Fruit fly (Drosophila melanogaster) whole organism, embryonic: ENCODE data around the gene dsx-c73A.

Source experiments
- Atf3 ChIP-seq: fragments of 200-800 bp; sonication (Bioruptor generic); optimal IDR thresholded peaks from 3 replicates; lab custom pipeline; 2016; ENCODE audit warnings: missing biosample characterization, missing genetic modification characterization
- C15 ChIP-seq: fragments of 200-800 bp; sonication (Bioruptor generic); IDR thresholded peaks from 3 replicates; pipeline ENCODE4 v1.3.6; 2022; ENCODE audit warnings: missing biosample characterization, missing genetic modification characterization
- CG1024 ChIP-seq: fragments of 200-800 bp; sonication (Bioruptor generic); IDR thresholded peaks from 2 replicates; pipeline ENCODE4 v1.3.6; 2022; ENCODE audit warnings: missing biosample characterization, missing genetic modification characterization
- CG11247 ChIP-seq: fragments of 200-800 bp; sonication (Bioruptor generic); IDR thresholded peaks from 2 replicates; pipeline ENCODE4 v1.3.6; 2022; ENCODE audit warnings: missing biosample characterization, missing genetic modification characterization
- CG11398 ChIP-seq: fragments of 200-800 bp; sonication (Bioruptor generic); optimal IDR thresholded peaks from 2 replicates; lab custom pipeline; 2016; ENCODE audit warnings: missing biosample characterization, missing genetic modification characterization
- CG11560 ChIP-seq: fragments of 200-800 bp; sonication (Bioruptor generic); IDR thresholded peaks from 3 replicates; pipeline ENCODE4 v1.3.6; 2022; ENCODE audit warnings: missing biosample characterization, missing genetic modification characterization
- CG11723 ChIP-seq: fragments of 200-800 bp; sonication (Bioruptor generic); optimal IDR thresholded peaks from 2 replicates; lab custom pipeline; 2017; ENCODE audit warnings: missing biosample characterization, mild to moderate bottlenecking, missing genetic modification characterization
- CG12299 ChIP-seq: fragments of 200-800 bp; sonication (Bioruptor generic); optimal IDR thresholded peaks from 2 replicates; lab custom pipeline; 2018; ENCODE audit warnings: missing biosample characterization, mild to moderate bottlenecking, missing genetic modification characterization
- CG13123 ChIP-seq: fragments of 200-800 bp; sonication (Bioruptor generic); optimal IDR thresholded peaks from 2 replicates; lab custom pipeline; 2016; ENCODE audit warnings: missing biosample characterization, missing genetic modification characterization
- CG13287 ChIP-seq: fragments of 200-800 bp; sonication (Bioruptor generic); IDR thresholded peaks from 2 replicates; pipeline ENCODE4 v1.3.6; 2022; ENCODE audit warnings: missing biosample characterization, missing genetic modification characterization; ENCODE audit not compliant: partially characterized antibody
- CG13775 ChIP-seq: fragments of 200-800 bp; sonication (Bioruptor generic); optimal IDR thresholded peaks from 3 replicates; lab custom pipeline; 2017; ENCODE audit warnings: missing biosample characterization, mild to moderate bottlenecking, missing genetic modification characterization
- CG14965 ChIP-seq: fragments of 200-800 bp; sonication (Bioruptor generic); optimal IDR thresholded peaks from 2 replicates; lab custom pipeline; 2016; ENCODE audit warnings: missing biosample characterization, missing genetic modification characterization, borderline replicate concordance
- CG15011 ChIP-seq: fragments of 200-800 bp; sonication (Bioruptor generic); optimal IDR thresholded peaks from 3 replicates; lab custom pipeline; 2018; ENCODE audit warnings: missing biosample characterization, mild to moderate bottlenecking, missing genetic modification characterization
- CG1647 ChIP-seq: fragments of 200-800 bp; sonication (Bioruptor generic); optimal IDR thresholded peaks from 3 replicates; lab custom pipeline; 2016; ENCODE audit warnings: missing biosample characterization, missing genetic modification characterization
- CG16779 ChIP-seq: fragments of 200-800 bp; sonication (Bioruptor generic); IDR thresholded peaks from 2 replicates; pipeline ENCODE4 v1.3.6; 2022; ENCODE audit warnings: missing biosample characterization, missing genetic modification characterization
- CG17186 ChIP-seq: fragments of 200-800 bp; sonication (Bioruptor generic); optimal IDR thresholded peaks from 3 replicates; lab custom pipeline; 2017; ENCODE audit warnings: missing biosample characterization, missing genetic modification reagents, missing genetic modification characterization
- CG17361 ChIP-seq: fragments of 200-800 bp; sonication (Bioruptor generic); IDR thresholded peaks from 3 replicates; pipeline ENCODE4 v1.3.6; 2022; ENCODE audit warnings: missing biosample characterization, missing genetic modification characterization
- CG17912 ChIP-seq: fragments of 200-800 bp; sonication (Bioruptor generic); optimal IDR thresholded peaks from 2 replicates; lab custom pipeline; 2018; ENCODE audit warnings: missing biosample characterization, mild to moderate bottlenecking, missing genetic modification characterization
- CG1792 ChIP-seq: fragments of 200-800 bp; sonication (Bioruptor generic); optimal IDR thresholded peaks from 2 replicates; lab custom pipeline; 2016; ENCODE audit warnings: missing biosample characterization, missing genetic modification characterization
- CG31365 ChIP-seq: fragments of 200-800 bp; sonication (Bioruptor generic); optimal IDR thresholded peaks from 2 replicates; lab custom pipeline; 2018; ENCODE audit warnings: missing biosample characterization, mild to moderate bottlenecking, missing genetic modification characterization
- CG5180 ChIP-seq: fragments of 200-800 bp; sonication (Bioruptor generic); optimal IDR thresholded peaks from 3 replicates; lab custom pipeline; 2017; ENCODE audit warnings: missing biosample characterization, missing genetic modification characterization, mild to moderate bottlenecking, moderate library complexity, missing genetic modification reagents
- CG6254 ChIP-seq: fragments of 200-800 bp; sonication (Bioruptor generic); optimal IDR thresholded peaks from 3 replicates; lab custom pipeline; 2017; ENCODE audit warnings: mild to moderate bottlenecking, missing biosample characterization, missing genetic modification reagents, missing genetic modification characterization
- CG6272 ChIP-seq: fragments of 200-800 bp; sonication (Bioruptor generic); IDR thresholded peaks from 2 replicates; pipeline ENCODE4 v1.3.6; 2022; ENCODE audit warnings: missing biosample characterization, missing genetic modification characterization
- CG6791 ChIP-seq: fragments of 200-800 bp; sonication (Bioruptor generic); IDR thresholded peaks from 3 replicates; pipeline ENCODE4 v1.3.6; 2022; ENCODE audit warnings: missing biosample characterization, missing genetic modification characterization; ENCODE audit not compliant: partially characterized antibody
- D ChIP-seq, 2 experiments: fragments of 200-800 bp in 1 of 2; fragments of >200 bp in 1 of 2; sonication (Bioruptor generic) in 1 of 2; optimal IDR thresholded peaks; 2 replicates in 1 of 2; 3 replicates in 1 of 2; lab custom pipeline; 2017; ENCODE audit warnings: mild to moderate bottlenecking in 1 of 2, missing biosample characterization in 1 of 2, missing genetic modification characterization in 1 of 2, missing genetic modification reagents in 1 of 2
- Doc3 ChIP-seq: fragments of 200-800 bp; sonication (Bioruptor generic); IDR thresholded peaks from 3 replicates; pipeline ENCODE4 v1.3.6; 2022; ENCODE audit warnings: missing biosample characterization, missing genetic modification characterization; ENCODE audit not compliant: partially characterized antibody
- Dref ChIP-seq: fragments of 200-800 bp; sonication (Bioruptor generic); IDR thresholded peaks from 2 replicates; pipeline ENCODE4 v1.3.6; 2022; ENCODE audit warnings: missing biosample characterization, missing genetic modification characterization
- Fer1 ChIP-seq: fragments of 200-800 bp; sonication (Bioruptor generic); optimal IDR thresholded peaks from 2 replicates; lab custom pipeline; 2017; ENCODE audit warnings: missing biosample characterization, mild to moderate bottlenecking, missing genetic modification characterization
- Fer3 ChIP-seq: fragments of 200-800 bp; sonication (Bioruptor generic); optimal IDR thresholded peaks from 2 replicates; lab custom pipeline; 2018; ENCODE audit warnings: missing biosample characterization, mild to moderate bottlenecking, missing genetic modification characterization, moderate library complexity
- GATAe ChIP-seq: fragments of 200-800 bp; sonication (Bioruptor generic); conservative IDR thresholded peaks from 2 replicates; pipeline ENCODE4 v1.3.6; 2022; ENCODE audit warnings: missing biosample characterization, missing genetic modification characterization
- Hmx ChIP-seq: fragments of 200-800 bp; sonication (Bioruptor generic); optimal IDR thresholded peaks from 2 replicates; lab custom pipeline; 2016; ENCODE audit warnings: missing biosample characterization, missing genetic modification characterization
- Lpt ChIP-seq: fragments of >200 bp; optimal IDR thresholded peaks from 2 replicates; lab custom pipeline; 2018; ENCODE audit warnings: missing biosample characterization, missing genetic modification characterization
- Ravus ChIP-seq: fragments of 200-800 bp; sonication (Bioruptor generic); IDR thresholded peaks from 2 replicates; pipeline ENCODE4 v1.3.6; 2022; ENCODE audit warnings: missing biosample characterization, missing genetic modification characterization
- Rfx ChIP-seq: fragments of 200-800 bp; sonication (Bioruptor generic); IDR thresholded peaks from 2 replicates; pipeline ENCODE4 v1.3.6; 2022; ENCODE audit warnings: missing biosample characterization, missing genetic modification characterization
- Ssrp ChIP-seq: fragments of 200-800 bp; sonication (Bioruptor generic); optimal IDR thresholded peaks from 2 replicates; lab custom pipeline; 2018; ENCODE audit warnings: missing biosample characterization, mild to moderate bottlenecking, missing genetic modification characterization, moderate library complexity
- Stat92E ChIP-seq, 3 experiments: fragments of >200 bp in 2 of 3; fragments of 200-800 bp in 1 of 3; sonication (Bioruptor generic) in 1 of 3; optimal IDR thresholded peaks; 2 replicates each; lab custom pipeline; 2017 to 2019; ENCODE audit warnings: missing biosample characterization in 3 of 3, missing genetic modification characterization in 3 of 3, mild to moderate bottlenecking in 1 of 3, moderate library complexity in 1 of 3
- Xbp1 ChIP-seq: fragments of 200-800 bp; sonication (Bioruptor generic); optimal IDR thresholded peaks from 3 replicates; lab custom pipeline; 2016; ENCODE audit warnings: missing biosample characterization, mild to moderate bottlenecking, missing genetic modification characterization
- cad ChIP-seq: fragments of >200 bp; optimal IDR thresholded peaks from 2 replicates; lab custom pipeline; 2017; ENCODE audit warnings: missing biosample characterization, missing genetic modification characterization
- crc ChIP-seq: fragments of 200-800 bp; sonication (Bioruptor generic); optimal IDR thresholded peaks from 2 replicates; lab custom pipeline; 2016; ENCODE audit warnings: missing biosample characterization, missing genetic modification characterization
- crol ChIP-seq: fragments of 200-800 bp; sonication (Bioruptor generic); IDR thresholded peaks from 2 replicates; pipeline ENCODE4 v1.3.6; 2022; ENCODE audit warnings: missing biosample characterization, missing genetic modification characterization
- dmrt99B ChIP-seq: fragments of 200-800 bp; sonication (Bioruptor generic); optimal IDR thresholded peaks from 2 replicates; lab custom pipeline; 2018; ENCODE audit warnings: missing biosample characterization, mild to moderate bottlenecking, missing genetic modification characterization, moderate library complexity
- ems ChIP-seq: fragments of 200-800 bp; sonication (Bioruptor generic); optimal IDR thresholded peaks from 3 replicates; lab custom pipeline; 2016; ENCODE audit warnings: missing biosample characterization, missing genetic modification characterization
- insv ChIP-seq, 2 experiments: fragments of 200-800 bp; sonication (Bioruptor generic); optimal IDR thresholded peaks; 3 replicates each; lab custom pipeline; 2016 to 2018; ENCODE audit warnings: missing biosample characterization in 2 of 2, missing genetic modification characterization in 2 of 2
- jigr1 ChIP-seq: fragments of 200-800 bp; sonication (Bioruptor generic); IDR thresholded peaks from 3 replicates; pipeline ENCODE4 v1.3.6; 2022; ENCODE audit warnings: missing biosample characterization, missing genetic modification characterization
- knrl ChIP-seq: fragments of 200-800 bp; sonication (Bioruptor generic); IDR thresholded peaks from 3 replicates; pipeline ENCODE4 v1.3.6; 2022; ENCODE audit warnings: missing biosample characterization, missing genetic modification characterization; ENCODE audit not compliant: partially characterized antibody
- schlank ChIP-seq: fragments of 200-800 bp; sonication (Bioruptor generic); optimal IDR thresholded peaks from 2 replicates; lab custom pipeline; 2018; ENCODE audit warnings: missing biosample characterization, mild to moderate bottlenecking, missing genetic modification characterization
- slp2 ChIP-seq: fragments of 200-800 bp; sonication (Bioruptor generic); optimal IDR thresholded peaks from 2 replicates; lab custom pipeline; 2016; ENCODE audit warnings: missing biosample characterization, missing genetic modification characterization

dsx-c73A gene

DNA sequence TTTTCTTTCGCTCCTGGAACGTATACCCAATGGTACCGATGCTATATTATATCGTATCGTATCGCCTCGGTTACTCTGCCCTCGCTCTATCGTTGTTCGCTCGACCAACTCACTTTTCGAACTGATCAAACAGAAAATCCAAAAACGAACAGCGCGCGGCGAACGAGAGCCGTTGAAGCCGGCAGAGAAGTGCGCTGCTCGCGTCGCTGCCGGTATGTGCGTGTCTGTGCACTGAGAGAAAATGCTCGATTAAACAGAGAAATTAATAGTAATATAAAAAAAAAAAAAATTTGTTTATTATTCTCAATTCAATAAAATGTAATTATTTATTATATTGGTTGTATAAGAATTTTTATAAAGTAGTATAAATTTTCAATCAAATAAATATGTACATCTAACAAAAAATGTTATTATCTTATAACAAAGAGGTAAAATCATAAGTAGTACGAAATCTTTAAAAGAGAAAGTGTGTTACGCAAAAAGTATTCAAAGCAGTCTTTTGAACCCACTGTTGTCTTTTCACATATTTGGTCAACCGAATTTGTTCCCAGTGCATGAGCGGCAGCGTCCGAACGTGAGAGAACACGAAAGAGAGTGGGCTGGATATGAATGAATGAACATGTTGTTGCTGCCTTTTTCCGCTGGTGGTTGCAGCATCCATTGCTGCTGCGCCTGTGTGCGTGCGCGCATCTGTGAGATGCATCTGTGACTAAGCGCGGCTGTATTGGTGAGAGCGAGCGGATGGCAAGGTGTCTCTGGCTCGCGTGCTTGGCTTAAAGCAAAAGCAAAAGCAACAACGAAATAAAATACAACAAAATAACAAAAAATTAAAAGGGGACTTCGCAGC lies 32.0 kb upstream of the dsx-c73A start, which contains the start of gene aos (continued):
- no peak for TF ChIP-seq CG13287 (GFP tag; lab: Robert Waterston, UW)
- peak; percentile 40; the same call in 1 of the 3 replicates for TF ChIP-seq jigr1 (GFP tag; lab: Robert Waterston, UW)
- TF ChIP-seq CG5180 = peak; percentile 83
- no peak for TF ChIP-seq crc (GFP tag; lab: Kevin White, UChicago)
- TF ChIP-seq Rfx (GFP tag; lab: Robert Waterston, UW) = peak; percentile 80
- TF ChIP-seq CG1024 (GFP tag; lab: Robert Waterston, UW) = peak; percentile 36; the same call in 1 of the 2 replicates
- no peak for TF ChIP-seq GATAe
- no peak for TF ChIP-seq knrl
- TF ChIP-seq schlank (tag; lab: Kevin White, UChicago) = peak; percentile 32
- TF ChIP-seq insv (GFP tag; optimal IDR thresholded peaks at IDR 0.05; lab: Kevin White, UChicago) = peak in 1 of 2 experiments; percentile 61
- TF ChIP-seq ems = no peak
- peak; percentile 74 for TF ChIP-seq CG13123
- peak; percentile 69; the same call in 2 of the 3 replicates for TF ChIP-seq CG6791 (GFP tag; lab: Robert Waterston, UW)
- TF ChIP-seq CG1792 = no peak
- peak; percentile 59 for TF ChIP-seq Atf3 (GFP tag; lab: Kevin White, UChicago)
- TF ChIP-seq CG11247 (GFP tag; lab: Robert Waterston, UW) = 0 out of 2 replicates have a peak, but pooled peaks have one; percentile 10
- peak; percentile 88 for TF ChIP-seq CG11723
- peak; percentile 79 for TF ChIP-seq Fer3 (tag; lab: Kevin White, UChicago)
- TF ChIP-seq cad = peak; percentile 24
- peak; percentile 100 for TF ChIP-seq CG17361
- no peak for TF ChIP-seq CG17186 (GFP tag; lab: Kevin White, UChicago)
- no peak for TF ChIP-seq C15
- TF ChIP-seq Lpt (GFP tag; lab: Kevin White, UChicago) = no peak
- no peak for TF ChIP-seq CG15011
- TF ChIP-seq crol (GFP tag; lab: Robert Waterston, UW) = no peak
- TF ChIP-seq slp2 (GFP tag; lab: Kevin White, UChicago) = peak; percentile 47
- TF ChIP-seq CG12299 = peak; percentile 70
- peak; percentile 90 for TF ChIP-seq CG6254 (GFP tag; lab: Kevin White, UChicago)
- TF ChIP-seq Stat92E (GFP tag; optimal IDR thresholded peaks at IDR 0.05; lab: Kevin White, UChicago) = no peak
- TF ChIP-seq CG6272 = peak; percentile 74
- TF ChIP-seq Ravus (GFP tag; lab: Robert Waterston, UW) = no peak; the same call in 1 of the 2 replicates
- peak; percentile 97 for TF ChIP-seq CG13775 (GFP tag; lab: Kevin White, UChicago)
- TF ChIP-seq D (optimal IDR thresholded peaks at IDR 0.05; lab: Kevin White, UChicago) = no peak
- peak; percentile 96 for TF ChIP-seq D (GFP tag; optimal IDR thresholded peaks at IDR 0.05; lab: Kevin White, UChicago)
- TF ChIP-seq CG16779 (GFP tag; lab: Robert Waterston, UW) = no peak
- peak; percentile 92 for TF ChIP-seq Fer1 (GFP tag; lab: Kevin White, UChicago)
- TF ChIP-seq CG17912 = no peak
- TF ChIP-seq dmrt99B (tag; lab: Kevin White, UChicago) = peak; percentile 93
- TF ChIP-seq CG14965 (GFP tag; lab: Kevin White, UChicago) = no peak
- TF ChIP-seq Ssrp = peak; percentile 95
- peak; percentile 37 for TF ChIP-seq CG1647 (GFP tag; lab: Kevin White, UChicago)
- peak; percentile 88 for TF ChIP-seq Xbp1 (GFP tag; lab: Kevin White, UChicago)
- no peak for TF ChIP-seq CG11398
- TF ChIP-seq CG11560 (tag; lab: Robert Waterston, UW) = peak; percentile 68; the same call in 1 of the 3 replicates
- TF ChIP-seq CG31365 (tag; lab: Kevin White, UChicago) = no peak
- no peak for TF ChIP-seq Dref (GFP tag; lab: Robert Waterston, UW)
- no peak for TF ChIP-seq Doc3 (GFP tag; lab: Robert Waterston, UW)
- no peak for TF ChIP-seq Hmx
